Worm (Caenorhabditis elegans): Measurements from ENCODE around the gene div-1.
"Not testable (repeated sequence)": the region's sequence is repeated elsewhere in the genome, so short reads cannot be mapped to it uniquely, and the experiment has no call there.

div-1 gene

ce11 chrIII:10231641-10232040 is 16.7 kb downstream of the div-1 start (continued):
- TF ChIP-seq hmg-1.2 (GFP tag; IDR thresholded peaks at IDR 0.05): no peak

DNA sequence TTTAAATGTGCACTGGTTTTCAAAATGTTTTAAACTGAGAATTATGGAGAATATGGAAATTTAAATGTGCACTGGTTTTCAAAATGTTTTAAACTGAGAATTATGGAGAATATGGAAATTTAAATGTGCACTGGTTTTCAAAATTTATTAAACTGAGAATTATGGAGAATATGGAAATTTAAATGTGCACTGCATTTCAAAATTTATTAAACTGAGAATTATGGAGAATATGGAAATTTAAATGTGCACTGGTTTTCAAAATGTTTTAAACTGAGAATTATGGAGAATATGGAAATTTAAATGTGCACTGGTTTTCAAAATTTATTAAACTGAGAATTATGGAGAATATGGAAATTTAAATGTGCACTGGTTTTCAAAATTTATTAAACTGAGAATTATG is 23.3 kb downstream of the div-1 start:
- peak; percentile 89 for TF ChIP-seq ZK185.1 (tag; optimal IDR thresholded peaks at IDR 0.05; ENCODE audit: poor library complexity, severe bottlenecking)

ce11 chrIII:10221860-10222259 is 26.5 kb downstream of the div-1 start, which contains the start of gene Y70G10A.4:
Y70G10A.4 (plus strand) TSS chrIII:10222160.
- TF ChIP-seq hrde-1 (tag; optimal IDR thresholded peaks at IDR 0.05; ENCODE audit: borderline replicate concordance); sea-2 (GFP tag; IDR thresholded peaks at IDR 0.05); hmg-20 (GFP tag; IDR thresholded peaks at IDR 0.05): not testable (repeated sequence)

- TF ChIP-seq T26A5.8 (tag; optimal IDR thresholded peaks at IDR 0.05): no peak
- TF ChIP-seq aptf-2 (GFP tag; conservative IDR thresholded peaks at IDR 0.05): no peak
- no peak for TF ChIP-seq ceh-58 (GFP tag; IDR thresholded peaks at IDR 0.05)
- peak; percentile 39 for TF ChIP-seq ZK185.1 (tag; optimal IDR thresholded peaks at IDR 0.05; ENCODE audit: poor library complexity, severe bottlenecking)
- no peak for TF ChIP-seq attf-3 (GFP tag; conservative IDR thresholded peaks at IDR 0.05)
- no peak for TF ChIP-seq zim-3 (tag; optimal IDR thresholded peaks at IDR 0.05)
- no peak for TF ChIP-seq nhr-27 (tag; optimal IDR thresholded peaks at IDR 0.05)
- TF ChIP-seq ztf-25 (GFP tag; IDR thresholded peaks at IDR 0.05): no peak
- TF ChIP-seq snpc-1.3 (tag; optimal IDR thresholded peaks at IDR 0.05; ENCODE audit: insufficient read depth): peak; percentile 48
- no peak for TF ChIP-seq mel-28 (tag; optimal IDR thresholded peaks at IDR 0.05; ENCODE audit: borderline replicate concordance)
- TF ChIP-seq lsl-1 (GFP tag; optimal IDR thresholded peaks at IDR 0.05): peak; percentile 88
- peak; percentile 29 for TF ChIP-seq snpc-4 (GFP tag; optimal IDR thresholded peaks at IDR 0.05)
- peak in 1 of 4 experiments; percentile 9 for TF ChIP-seq snpc-4 (tag; optimal IDR thresholded peaks at IDR 0.05)
- no peak for TF ChIP-seq snpc-1.1 (tag; optimal IDR thresholded peaks at IDR 0.05; ENCODE audit: insufficient read depth)
- peak; percentile 48 for TF ChIP-seq efl-1 (GFP tag; optimal IDR thresholded peaks at IDR 0.05)
- no peak for TF ChIP-seq attf-6 (GFP tag; IDR thresholded peaks at IDR 0.05)
- TF ChIP-seq mxl-1 (tag; optimal IDR thresholded peaks at IDR 0.05): no peak
- TF ChIP-seq K11D2.4 (GFP tag; IDR thresholded peaks at IDR 0.05): no peak
- TF ChIP-seq lir-1 (GFP tag; conservative IDR thresholded peaks at IDR 0.05): no peak
- TF ChIP-seq F23B12.7 (tag; optimal IDR thresholded peaks at IDR 0.05; ENCODE audit: insufficient read depth): peak; percentile 72
- no peak for TF ChIP-seq cebp-2 (GFP tag; IDR thresholded peaks at IDR 0.05)
- no peak for TF ChIP-seq dpff-1 (tag; optimal IDR thresholded peaks at IDR 0.05)
- no peak for TF ChIP-seq ceh-27 (GFP tag; optimal IDR thresholded peaks at IDR 0.05)
- TF ChIP-seq Y53G8AR.9 (GFP tag; conservative IDR thresholded peaks at IDR 0.05): no peak
- TF ChIP-seq attf-5 (GFP tag; optimal IDR thresholded peaks at IDR 0.05): no peak
- TF ChIP-seq sdz-38 (tag; optimal IDR thresholded peaks at IDR 0.05): no peak
- peak; percentile 62 for TF ChIP-seq lin-54 (GFP tag; optimal IDR thresholded peaks at IDR 0.05)
- TF ChIP-seq lin-35 (GFP tag; optimal IDR thresholded peaks at IDR 0.05): peak in 1 of 3 experiments; percentile 86
- no peak for TF ChIP-seq chd-7 (tag; optimal IDR thresholded peaks at IDR 0.05)
- peak in 1 of 2 experiments; percentile 50 for TF ChIP-seq let-607 (tag; optimal IDR thresholded peaks at IDR 0.05)
- no peak for TF ChIP-seq hmg-1.2 (GFP tag; IDR thresholded peaks at IDR 0.05)
- no peak for TF ChIP-seq C06A6.2 (GFP tag; conservative IDR thresholded peaks at IDR 0.05)
- TF ChIP-seq ets-4 (GFP tag; optimal IDR thresholded peaks at IDR 0.05): no peak
- TF ChIP-seq ztf-18 (tag; optimal IDR thresholded peaks at IDR 0.05): no peak
- TF ChIP-seq rcor-1 (GFP tag; IDR thresholded peaks at IDR 0.05): no peak
- peak; percentile 23 for TF ChIP-seq madf-10 (tag; optimal IDR thresholded peaks at IDR 0.05)
- peak; percentile 27 for TF ChIP-seq dpl-1 (GFP tag; optimal IDR thresholded peaks at IDR 0.05)
- no peak for TF ChIP-seq cebp-1 (GFP tag; IDR thresholded peaks at IDR 0.05)
- TF ChIP-seq cebp-1 (tag; optimal IDR thresholded peaks at IDR 0.05): no peak
These were observed 29.8 kb downstream of the div-1 start, which contains the start of the genes rde-4 and cox-14 for ce11 chrIII:10218587-10218986. rde-4 (minus strand) TSS chrIII:10218646. cox-14 (plus strand) TSS chrIII:10218942.

Measured in whole organism, young adult.